Fruit fly (Drosophila melanogaster) whole organism, embryonic: ENCODE measurements around the gene CG4577.
A peak's percentile ranks its signal among the peaks of the same experiment; 100 is the strongest.

Experiments
- Abd-B ChIP-seq: fragments of 200-800 bp; sonication (Bioruptor generic); optimal IDR thresholded peaks from 2 replicates; lab custom pipeline; 2018; ENCODE audit warnings: missing biosample characterization, mild to moderate bottlenecking, missing genetic modification characterization, moderate library complexity
- Atf3 ChIP-seq: fragments of 200-800 bp; sonication (Bioruptor generic); optimal IDR thresholded peaks from 3 replicates; lab custom pipeline; 2016; ENCODE audit warnings: missing biosample characterization, missing genetic modification characterization
- Bgb ChIP-seq: fragments of 200-800 bp; sonication (Bioruptor generic); IDR thresholded peaks from 2 replicates; pipeline ENCODE4 v1.3.6; 2022; ENCODE audit warnings: missing biosample characterization, missing genetic modification characterization; ENCODE audit not compliant: partially characterized antibody
- BtbVII ChIP-seq: fragments of 200-800 bp; sonication (Bioruptor generic); optimal IDR thresholded peaks from 3 replicates; lab custom pipeline; 2017; ENCODE audit warnings: missing biosample characterization, mild to moderate bottlenecking, missing genetic modification characterization
- CG10654 ChIP-seq: fragments of 200-800 bp; sonication (Bioruptor generic); optimal IDR thresholded peaks from 2 replicates; lab custom pipeline; 2016; ENCODE audit warnings: missing biosample characterization, missing genetic modification characterization
- CG11456 ChIP-seq: fragments of 200-800 bp; sonication (Bioruptor generic); IDR thresholded peaks from 3 replicates; pipeline ENCODE4 v1.3.6; 2022; ENCODE audit warnings: missing biosample characterization, missing genetic modification characterization
- CG16779 ChIP-seq: fragments of 200-800 bp; sonication (Bioruptor generic); IDR thresholded peaks from 2 replicates; pipeline ENCODE4 v1.3.6; 2022; ENCODE audit warnings: missing biosample characterization, missing genetic modification characterization
- CG32532 ChIP-seq: fragments of 200-800 bp; sonication (Bioruptor generic); IDR thresholded peaks from 2 replicates; pipeline ENCODE4 v1.3.6; 2022; ENCODE audit warnings: missing biosample characterization, missing genetic modification characterization
- CG32772 ChIP-seq: fragments of 200-800 bp; sonication (Bioruptor generic); IDR thresholded peaks from 2 replicates; pipeline ENCODE4 v1.3.6; 2022; ENCODE audit warnings: missing biosample characterization, missing genetic modification characterization
- CG3838 ChIP-seq: fragments of 200-800 bp; sonication (Bioruptor generic); optimal IDR thresholded peaks from 3 replicates; lab custom pipeline; 2016; ENCODE audit warnings: missing biosample characterization, missing genetic modification characterization
- CG3995 ChIP-seq: fragments of 200-800 bp; sonication (Bioruptor generic); optimal IDR thresholded peaks from 3 replicates; lab custom pipeline; 2016; ENCODE audit warnings: missing biosample characterization, missing genetic modification characterization
- CG4820 ChIP-seq: fragments of 200-800 bp; sonication (Bioruptor generic); optimal IDR thresholded peaks from 3 replicates; lab custom pipeline; 2016; ENCODE audit warnings: missing biosample characterization, missing genetic modification characterization
- CG6254 ChIP-seq: fragments of 200-800 bp; sonication (Bioruptor generic); optimal IDR thresholded peaks from 3 replicates; lab custom pipeline; 2017; ENCODE audit warnings: mild to moderate bottlenecking, missing biosample characterization, missing genetic modification reagents, missing genetic modification characterization
- CG6813 ChIP-seq: fragments of 200-800 bp; sonication (Bioruptor generic); optimal IDR thresholded peaks from 2 replicates; lab custom pipeline; 2017; ENCODE audit warnings: missing biosample characterization, missing genetic modification characterization, mild to moderate bottlenecking, moderate library complexity, missing genetic modification reagents
- CG7372 ChIP-seq: fragments of 200-800 bp; sonication (Bioruptor generic); IDR thresholded peaks from 2 replicates; pipeline ENCODE4 v1.3.6; 2022; ENCODE audit warnings: missing biosample characterization, missing genetic modification characterization
- CG7963 ChIP-seq: fragments of 200-800 bp; sonication (Bioruptor generic); IDR thresholded peaks from 3 replicates; pipeline ENCODE4 v1.3.6; 2022; ENCODE audit warnings: missing biosample characterization, missing genetic modification characterization; ENCODE audit not compliant: partially characterized antibody
- CG8290 ChIP-seq, 3 experiments: fragments of 200-800 bp; sonication (Bioruptor generic); optimal IDR thresholded peaks; 2 replicates each; lab custom pipeline; 2016 to 2019; ENCODE audit warnings: missing biosample characterization in 3 of 3, missing genetic modification characterization in 3 of 3, mild to moderate bottlenecking in 2 of 3, moderate library complexity in 1 of 3
- CG9797 ChIP-seq: fragments of 200-800 bp; sonication (Bioruptor generic); optimal IDR thresholded peaks from 3 replicates; lab custom pipeline; 2018; ENCODE audit warnings: missing biosample characterization, mild to moderate bottlenecking, missing genetic modification characterization
- CG9932 ChIP-seq: fragments of 200-800 bp; sonication (Bioruptor generic); IDR thresholded peaks from 2 replicates; pipeline ENCODE4 v1.3.6; 2022; ENCODE audit warnings: missing biosample characterization, missing genetic modification characterization
- CHES-1-like ChIP-seq: fragments of 200-800 bp; sonication (Bioruptor generic); optimal IDR thresholded peaks from 2 replicates; lab custom pipeline; 2016; ENCODE audit warnings: missing biosample characterization, missing genetic modification characterization
- Chrac-16 ChIP-seq: fragments of 200-800 bp; sonication (Bioruptor generic); optimal IDR thresholded peaks from 3 replicates; lab custom pipeline; 2016; ENCODE audit warnings: missing biosample characterization, missing genetic modification characterization
- Dbx ChIP-seq: fragments of 200-800 bp; sonication (Bioruptor generic); IDR thresholded peaks from 3 replicates; pipeline ENCODE4 v1.3.6; 2022; ENCODE audit warnings: missing biosample characterization, missing genetic modification characterization
- Deaf1 ChIP-seq: fragments of 200-800 bp; optimal IDR thresholded peaks from 3 replicates; lab custom pipeline; 2019; ENCODE audit warnings: missing biosample characterization, mild to moderate bottlenecking, missing genetic modification characterization, moderate library complexity
- E2f2 ChIP-seq: fragments of 200-800 bp; sonication (Bioruptor generic); IDR thresholded peaks from 2 replicates; pipeline ENCODE4 v1.3.6; 2022; ENCODE audit warnings: missing biosample characterization, missing genetic modification characterization
- ERR ChIP-seq: fragments of 200-800 bp; sonication (Bioruptor generic); optimal IDR thresholded peaks from 2 replicates; lab custom pipeline; 2016; ENCODE audit warnings: missing biosample characterization, missing genetic modification characterization
- Ets65A ChIP-seq: fragments of 200-800 bp; sonication (Bioruptor generic); peaks from one replicate; lab custom pipeline; 2016; ENCODE audit warnings: missing biosample characterization, missing genetic modification characterization
- Ets97D ChIP-seq: fragments of 200-800 bp; sonication (Bioruptor generic); optimal IDR thresholded peaks from 3 replicates; lab custom pipeline; 2016; ENCODE audit warnings: missing biosample characterization, missing genetic modification characterization
- H2.0 ChIP-seq: fragments of 200-800 bp; sonication (Bioruptor generic); IDR thresholded peaks from 2 replicates; pipeline ENCODE4 v1.3.6; 2022; ENCODE audit warnings: missing biosample characterization, missing genetic modification characterization
- MBD-R2 ChIP-seq: fragments of 200-800 bp; sonication (Bioruptor generic); IDR thresholded peaks from 2 replicates; pipeline ENCODE4 v1.3.6; 2022; ENCODE audit warnings: missing biosample characterization, missing genetic modification characterization
- NK7.1 ChIP-seq: fragments of 200-800 bp; sonication (Bioruptor generic); optimal IDR thresholded peaks from 3 replicates; lab custom pipeline; 2016; ENCODE audit warnings: missing biosample characterization, missing genetic modification characterization
- Nf-YC ChIP-seq: fragments of 200-800 bp; optimal IDR thresholded peaks from 3 replicates; lab custom pipeline; 2019; ENCODE audit warnings: missing biosample characterization, mild to moderate bottlenecking, missing genetic modification characterization, moderate library complexity
- Optix ChIP-seq: fragments of 200-800 bp; sonication (Bioruptor generic); IDR thresholded peaks from 3 replicates; pipeline ENCODE4 v1.3.6; 2022; ENCODE audit warnings: missing biosample characterization, missing genetic modification characterization
- PHDP ChIP-seq: fragments of 200-800 bp; sonication (Bioruptor generic); optimal IDR thresholded peaks from 3 replicates; lab custom pipeline; 2018; ENCODE audit warnings: missing biosample characterization, mild to moderate bottlenecking, missing genetic modification characterization, moderate library complexity
- Sox102F ChIP-seq: fragments of 200-800 bp; sonication (Bioruptor generic); optimal IDR thresholded peaks from 2 replicates; lab custom pipeline; 2018; ENCODE audit warnings: missing biosample characterization, mild to moderate bottlenecking, missing genetic modification characterization, moderate library complexity
- Ssrp ChIP-seq: fragments of 200-800 bp; sonication (Bioruptor generic); optimal IDR thresholded peaks from 2 replicates; lab custom pipeline; 2018; ENCODE audit warnings: missing biosample characterization, mild to moderate bottlenecking, missing genetic modification characterization, moderate library complexity
- TFAM ChIP-seq: fragments of 200-800 bp; sonication (Bioruptor generic); optimal IDR thresholded peaks from 2 replicates; lab custom pipeline; 2017; ENCODE audit warnings: missing biosample characterization, missing genetic modification characterization, inconsistent platforms
- Taf1 ChIP-seq: fragments of 200-800 bp; sonication (Bioruptor generic); IDR thresholded peaks from 2 replicates; pipeline ENCODE4 v1.3.6; 2022; ENCODE audit warnings: missing biosample characterization, missing genetic modification characterization
- chn ChIP-seq: fragments of 200-800 bp; sonication (Bioruptor generic); optimal IDR thresholded peaks from 2 replicates; lab custom pipeline; 2016; ENCODE audit warnings: missing biosample characterization, missing genetic modification characterization
- ci ChIP-seq: fragments of 200-800 bp; sonication (Bioruptor generic); IDR thresholded peaks from 3 replicates; pipeline ENCODE4 v1.3.6; 2022; ENCODE audit warnings: missing biosample characterization, missing genetic modification characterization
- esg ChIP-seq: fragments of 200-800 bp; sonication (Bioruptor generic); conservative IDR thresholded peaks from 2 replicates; pipeline ENCODE4 v1.3.6; 2022; ENCODE audit warnings: missing biosample characterization, missing genetic modification characterization
- lmd ChIP-seq: fragments of 200-800 bp; sonication (Bioruptor generic); IDR thresholded peaks from 2 replicates; pipeline ENCODE4 v1.3.6; 2022; ENCODE audit warnings: missing biosample characterization, missing genetic modification characterization
- onecut ChIP-seq: fragments of 200-800 bp; sonication (Bioruptor generic); IDR thresholded peaks from 2 replicates; pipeline ENCODE4 v1.3.6; 2022; ENCODE audit warnings: missing biosample characterization, missing genetic modification characterization
- otp ChIP-seq: fragments of 200-800 bp; sonication (Bioruptor generic); IDR thresholded peaks from 3 replicates; pipeline ENCODE4, ENCODE4 v1.3.6; 2022; ENCODE audit warnings: missing biosample characterization, missing genetic modification characterization
- stc ChIP-seq: fragments of 200-800 bp; sonication (Bioruptor generic); IDR thresholded peaks from 2 replicates; pipeline ENCODE4 v1.3.6; 2022; ENCODE audit warnings: missing biosample characterization, missing genetic modification characterization
- tin ChIP-seq: fragments of 200-800 bp; sonication (Bioruptor generic); optimal IDR thresholded peaks from 3 replicates; lab custom pipeline; 2016; ENCODE audit warnings: missing biosample characterization, missing genetic modification characterization
- trh ChIP-seq: fragments of 200-800 bp; sonication (Bioruptor generic); optimal IDR thresholded peaks from 2 replicates; lab custom pipeline; 2016; ENCODE audit warnings: missing biosample characterization, missing genetic modification characterization
- vfl ChIP-seq: fragments of 200-800 bp; sonication (Bioruptor generic); optimal IDR thresholded peaks from 2 replicates; lab custom pipeline; 2016; ENCODE audit warnings: missing biosample characterization, missing genetic modification characterization
- vnd ChIP-seq: fragments of 200-800 bp; sonication (Bioruptor generic); IDR thresholded peaks from 3 replicates; pipeline ENCODE4 v1.3.6; 2022; ENCODE audit warnings: missing biosample characterization, missing genetic modification characterization; ENCODE audit not compliant: partially characterized antibody
- zfh1 ChIP-seq: fragments of 200-800 bp; sonication (Bioruptor generic); IDR thresholded peaks from 3 replicates; pipeline ENCODE4 v1.3.6; 2022; ENCODE audit warnings: missing biosample characterization, missing genetic modification characterization

The CG4577 gene

dm6 chr2L:1157679-1158518 is 23.4 kb downstream of the CG4577 start, which contains the start of gene capt (continued):
- TF ChIP-seq Ets65A (GFP tag; lab: Kevin White, UChicago) (no peak), CG16779 (GFP tag; lab: Robert Waterston, UW) (no peak), lmd (GFP tag; lab: Robert Waterston, UW) (no peak), chn (GFP tag; lab: Kevin White, UChicago) (peak; percentile 14), onecut (GFP tag; lab: Robert Waterston, UW) (no peak), CG3995 (peak; percentile 8), CG6254 (GFP tag; lab: Kevin White, UChicago) (no peak), CG11456 (GFP tag; lab: Robert Waterston, UW) (peak; percentile 62; the same call in 1 of the 3 replicates), stc (GFP tag; lab: Robert Waterston, UW) (no peak), ERR (GFP tag; lab: Kevin White, UChicago) (no peak), trh (no peak), CG4820 (GFP tag; lab: Kevin White, UChicago) (peak; percentile 16), Optix (GFP tag; lab: Robert Waterston, UW) (no peak), Ssrp (tag; lab: Kevin White, UChicago) (peak; percentile 22), Chrac-16 (GFP tag; lab: Kevin White, UChicago) (peak; percentile 39), Ets97D (GFP tag; lab: Kevin White, UChicago) (no peak), Bgb (GFP tag; lab: Robert Waterston, UW) (peak; percentile 42; the same call in 1 of the 2 replicates), CG3838 (no peak), CG32772 (GFP tag; lab: Robert Waterston, UW) (peak; percentile 26; the same call in 1 of the 2 replicates), CG7963 (GFP tag; lab: Robert Waterston, UW) (no peak), vnd (no peak), E2f2 (GFP tag; lab: Robert Waterston, UW) (no peak), Dbx (GFP tag; lab: Robert Waterston, UW) (peak; percentile 21; the same call in 1 of the 3 replicates), MBD-R2 (GFP tag; lab: Robert Waterston, UW) (peak; percentile 22; the same call in 1 of the 2 replicates), CG6813 (GFP tag; lab: Kevin White, UChicago) (no peak), CG9797 (GFP tag; lab: Kevin White, UChicago) (peak; percentile 53), Deaf1 (tag; lab: Kevin White, UChicago) (no peak), Abd-B (GFP tag; lab: Kevin White, UChicago) (peak; percentile 46), zfh1 (GFP tag; lab: Robert Waterston, UW) (0 out of 3 replicates have a peak, but pooled peaks have one; percentile 30), H2.0 (GFP tag; lab: Robert Waterston, UW) (0 out of 2 replicates have a peak, but pooled peaks have one; percentile 7), BtbVII (GFP tag; lab: Kevin White, UChicago) (peak; percentile 22), Nf-YC (tag; lab: Kevin White, UChicago) (no peak), CG32532 (GFP tag; lab: Robert Waterston, UW) (peak; percentile 41; the same call in 1 of the 2 replicates), CG10654 (no peak), otp (no peak), Atf3 (GFP tag; lab: Kevin White, UChicago) (no peak), vfl (GFP tag; lab: Kevin White, UChicago) (no peak), NK7.1 (GFP tag; lab: Kevin White, UChicago) (no peak), PHDP (tag; lab: Kevin White, UChicago) (peak; percentile 35), tin (no peak), CG9932 (GFP tag; lab: Robert Waterston, UW) (peak; percentile 81), CG8290 (GFP tag; optimal IDR thresholded peaks at IDR 0.05; lab: Kevin White, UChicago) (no peak), CG8290 (tag; optimal IDR thresholded peaks at IDR 0.05; lab: Kevin White, UChicago) (no peak), CG7372 (GFP tag; lab: Robert Waterston, UW) (peak; percentile 39; the same call in 1 of the 2 replicates), CHES-1-like (GFP tag; lab: Kevin White, UChicago) (no peak), Taf1 (peak; percentile 53; the same call in 1 of the 2 replicates), esg (GFP tag; lab: Robert Waterston, UW) (peak; percentile 31), TFAM (GFP tag; lab: Kevin White, UChicago) (no peak), ci (peak; percentile 57; the same call in 1 of the 3 replicates), Sox102F (GFP tag; lab: Kevin White, UChicago) (no peak)
